Fruit fly (Drosophila melanogaster) whole organism, prepupa: ENCODE measurements around the gene Spg7.

Experiments
- CG1621 ChIP-seq: fragments of 200-800 bp; sonication (Bioruptor generic); optimal IDR thresholded peaks from 3 replicates; lab custom pipeline; 2018; ENCODE audit warnings: missing biosample characterization, mild to moderate bottlenecking, missing genetic modification characterization
- CG34406 ChIP-seq: fragments of 200-800 bp; sonication (Bioruptor generic); optimal IDR thresholded peaks from 3 replicates; lab custom pipeline; 2016; ENCODE audit warnings: missing biosample characterization, missing genetic modification characterization
- CG8632 ChIP-seq: fragments of 200-800 bp; sonication (Bioruptor generic); optimal IDR thresholded peaks from 3 replicates; lab custom pipeline; 2016; ENCODE audit warnings: missing biosample characterization, missing genetic modification characterization
- Ets96B ChIP-seq: fragments of 200-800 bp; optimal IDR thresholded peaks from 2 replicates; lab custom pipeline; 2019; ENCODE audit warnings: missing biosample characterization, mild to moderate bottlenecking, missing genetic modification characterization, moderate library complexity
- Hr38 ChIP-seq: sonication (Bioruptor generic); optimal IDR thresholded peaks from 2 replicates; lab custom pipeline; 2016; ENCODE audit warnings: missing biosample characterization, missing genetic modification characterization
- achi ChIP-seq: fragments of 200-800 bp; sonication (Bioruptor generic); optimal IDR thresholded peaks from 3 replicates; lab custom pipeline; 2016; ENCODE audit warnings: missing biosample characterization, missing genetic modification characterization
- fkh ChIP-seq: fragments of 200-800 bp; sonication (Bioruptor generic); optimal IDR thresholded peaks from 3 replicates; lab custom pipeline; 2017; ENCODE audit warnings: missing biosample characterization, mild to moderate bottlenecking, missing genetic modification characterization, moderate library complexity

DNA sequence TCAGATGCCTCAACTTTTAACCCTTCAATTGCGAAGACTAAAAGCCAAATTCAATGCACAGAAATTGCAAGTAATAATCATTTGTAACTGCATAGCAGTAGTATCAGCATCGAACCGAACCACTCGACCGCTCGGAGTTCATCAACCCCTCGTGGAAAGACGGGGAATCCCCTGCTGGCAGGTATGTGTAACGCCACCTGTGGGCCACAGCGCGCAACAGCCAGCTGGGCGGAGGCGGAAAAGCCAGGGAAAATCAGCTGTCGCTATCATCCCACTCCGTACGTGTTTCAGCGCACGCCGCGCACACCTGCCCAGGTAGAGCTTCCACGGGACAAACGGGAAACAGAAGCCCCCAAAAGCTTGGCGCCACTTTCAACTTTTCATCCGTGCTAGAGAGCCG lies 13.6 kb downstream of the Spg7 start:
- no peak for TF ChIP-seq fkh (GFP tag; lab: Kevin White, UChicago)
- no peak for TF ChIP-seq Hr38 (GFP tag; lab: Kevin White, UChicago)
- no peak for TF ChIP-seq CG1621
- no peak for TF ChIP-seq CG8632 (GFP tag; lab: Kevin White, UChicago)
- TF ChIP-seq Ets96B (tag; lab: Kevin White, UChicago): no peak
- no peak for TF ChIP-seq achi (GFP tag; lab: Kevin White, UChicago)
- no peak for TF ChIP-seq CG34406
